Worm (Caenorhabditis elegans) whole organism, late embryonic: Measurements from ENCODE around the gene math-20.

Source experiments
- T23F11.4 ChIP-seq: fragments of 200-800 bp; sonication (Bioruptor generic); optimal IDR thresholded peaks from 2 replicates; lab custom pipeline; 2018; ENCODE audit warnings: mild to moderate bottlenecking, missing genetic modification characterization, missing compliant biosample characterization
- fkh-10 ChIP-seq: fragments of 150-350 bp; optimal IDR thresholded peaks from 2 replicates; lab custom pipeline; 2014; ENCODE audit warnings: missing biosample characterization, missing genetic modification reagents, missing genetic modification characterization
- hlh-30 ChIP-seq: sonication (generic microtip); optimal IDR thresholded peaks from 2 replicates; lab custom pipeline; 2017; ENCODE audit warnings: antibody characterized with exemption, missing genetic modification characterization, missing compliant biosample characterization; ENCODE audit not compliant: insufficient read depth
- pag-3 ChIP-seq: sonication (generic microtip); optimal IDR thresholded peaks from 2 replicates; lab custom pipeline; 2016; ENCODE audit warnings: missing compliant biosample characterization, missing genetic modification characterization, borderline replicate concordance
- unc-3 ChIP-seq, 2 experiments: fragments of 200-800 bp in 1 of 2; sonication (Bioruptor generic) in 1 of 2; sonication (generic microtip) in 1 of 2; conservative IDR thresholded peaks in 1 of 2; optimal IDR thresholded peaks in 1 of 2; 2 replicates each; pipeline versions ENCODE4 v1.3.6 to Lab custom; 2016 to 2022; ENCODE audit warnings: missing compliant biosample characterization in 2 of 2, missing genetic modification characterization in 2 of 2, missing genetic modification reagents in 1 of 2

DNA sequence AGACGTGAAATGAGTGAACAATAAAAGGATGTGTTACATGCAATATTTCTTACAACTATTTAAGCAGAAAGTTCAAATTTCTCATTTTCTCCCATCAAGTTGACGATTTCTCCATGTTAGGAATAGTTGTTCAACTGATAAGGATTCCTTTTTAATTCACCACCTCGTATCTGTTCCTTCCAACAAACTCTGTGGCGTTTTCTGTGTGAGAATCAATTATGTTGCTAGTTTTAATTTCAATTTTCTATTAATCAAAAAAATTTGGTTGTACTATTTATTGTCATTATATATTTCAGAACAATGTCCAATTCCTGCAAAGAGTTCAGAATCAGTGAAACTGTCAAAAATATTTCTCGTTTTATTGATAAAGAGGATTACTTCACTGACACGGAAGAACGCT is 7.3 kb upstream of the math-20 start, which contains the start of gene math-44:
- TF ChIP-seq fkh-10 (GFP tag; lab: Kevin White, UChicago) (no peak), pag-3 (tag; lab: Kevin White, UChicago) (no peak), hlh-30 (tag; lab: Kevin White, UChicago) (no peak), unc-3 (GFP tag; conservative IDR thresholded peaks at IDR 0.05; lab: Robert Waterston, UW) (no peak), unc-3 (tag; optimal IDR thresholded peaks at IDR 0.05; lab: Kevin White, UChicago) (no peak), T23F11.4 (GFP tag; lab: Kevin White, UChicago) (no peak)
